Fruit fly (Drosophila melanogaster) whole organism, embryonic: Measurements from ENCODE around the gene CG14395.
A peak's percentile ranks its signal among the peaks of the same experiment; 100 is the strongest.

Experiments
- Aef1 ChIP-seq: fragments of 200-800 bp; sonication (Bioruptor generic); IDR thresholded peaks from 3 replicates; pipeline ENCODE4 v1.3.6; 2022; ENCODE audit warnings: missing biosample characterization, missing genetic modification characterization
- BtbVII ChIP-seq: fragments of 200-800 bp; sonication (Bioruptor generic); optimal IDR thresholded peaks from 3 replicates; lab custom pipeline; 2017; ENCODE audit warnings: missing biosample characterization, mild to moderate bottlenecking, missing genetic modification characterization
- CG11696 ChIP-seq: fragments of 200-800 bp; sonication (Bioruptor generic); IDR thresholded peaks from 2 replicates; pipeline ENCODE4 v1.3.6; 2022; ENCODE audit warnings: missing biosample characterization, missing genetic modification characterization
- CG12155 ChIP-seq: fragments of 200-800 bp; sonication (Bioruptor generic); optimal IDR thresholded peaks from 3 replicates; lab custom pipeline; 2016; ENCODE audit warnings: missing biosample characterization, missing genetic modification characterization
- CG12391 ChIP-seq: fragments of 200-800 bp; sonication (Bioruptor generic); optimal IDR thresholded peaks from 3 replicates; lab custom pipeline; 2018; ENCODE audit warnings: missing biosample characterization, mild to moderate bottlenecking, missing genetic modification characterization, moderate library complexity
- CG13775 ChIP-seq: fragments of 200-800 bp; sonication (Bioruptor generic); optimal IDR thresholded peaks from 3 replicates; lab custom pipeline; 2017; ENCODE audit warnings: missing biosample characterization, mild to moderate bottlenecking, missing genetic modification characterization
- CG17359 ChIP-seq: fragments of 200-800 bp; sonication (Bioruptor generic); optimal IDR thresholded peaks from 3 replicates; lab custom pipeline; 2018; ENCODE audit warnings: missing biosample characterization, mild to moderate bottlenecking, missing genetic modification characterization, moderate library complexity
- CG17829 ChIP-seq: fragments of 200-800 bp; optimal IDR thresholded peaks from 2 replicates; lab custom pipeline; 2019; ENCODE audit warnings: missing biosample characterization, mild to moderate bottlenecking, missing genetic modification characterization, moderate library complexity
- CG18011 ChIP-seq: fragments of 200-800 bp; sonication (Bioruptor generic); optimal IDR thresholded peaks from 2 replicates; lab custom pipeline; 2017; ENCODE audit warnings: missing biosample characterization, missing genetic modification characterization, mild to moderate bottlenecking, moderate library complexity, missing genotype
- CG30020 ChIP-seq: fragments of 200-800 bp; optimal IDR thresholded peaks from 2 replicates; lab custom pipeline; 2019; ENCODE audit warnings: missing biosample characterization, mild to moderate bottlenecking, missing genetic modification characterization, moderate library complexity
- CG33557 ChIP-seq: fragments of 200-800 bp; sonication (Bioruptor generic); optimal IDR thresholded peaks from 2 replicates; lab custom pipeline; 2019; ENCODE audit warnings: missing biosample characterization, mild to moderate bottlenecking, missing genetic modification characterization, moderate library complexity
- CG3726 ChIP-seq: fragments of 200-800 bp; sonication (Bioruptor generic); IDR thresholded peaks from 3 replicates; pipeline ENCODE4, ENCODE4 v1.3.6; 2022; ENCODE audit warnings: missing biosample characterization, missing genetic modification characterization
- CG42726 ChIP-seq: fragments of 200-800 bp; sonication (Bioruptor generic); IDR thresholded peaks from 2 replicates; pipeline ENCODE4 v1.3.6; 2022; ENCODE audit warnings: missing biosample characterization, missing genetic modification characterization; ENCODE audit not compliant: partially characterized antibody
- CG4707 ChIP-seq: fragments of 200-800 bp; sonication (Bioruptor generic); optimal IDR thresholded peaks from 2 replicates; lab custom pipeline; 2018; ENCODE audit warnings: missing biosample characterization, mild to moderate bottlenecking, missing genetic modification characterization, moderate library complexity
- CG5245 ChIP-seq: fragments of 200-800 bp; sonication (Bioruptor generic); optimal IDR thresholded peaks from 3 replicates; lab custom pipeline; 2016; ENCODE audit warnings: missing biosample characterization, missing genetic modification characterization
- CG6654 ChIP-seq: fragments of 200-800 bp; sonication (Bioruptor generic); optimal IDR thresholded peaks from 2 replicates; lab custom pipeline; 2017; ENCODE audit warnings: missing biosample characterization, mild to moderate bottlenecking, missing genetic modification characterization
- CG6683 ChIP-seq: fragments of 200-800 bp; sonication (Bioruptor generic); optimal IDR thresholded peaks from 2 replicates; lab custom pipeline; 2017; ENCODE audit warnings: missing biosample characterization, mild to moderate bottlenecking, missing genetic modification characterization, missing genetic modification reagents
- CG6689 ChIP-seq: fragments of 200-800 bp; sonication (Bioruptor generic); IDR thresholded peaks from 2 replicates; pipeline ENCODE4 v1.3.6; 2022; ENCODE audit warnings: missing biosample characterization, missing genetic modification characterization
- CG7556 ChIP-seq: fragments of 200-800 bp; sonication (Bioruptor generic); optimal IDR thresholded peaks from 2 replicates; lab custom pipeline; 2017; ENCODE audit warnings: missing biosample characterization, mild to moderate bottlenecking, missing genetic modification characterization
- CG7839 ChIP-seq: fragments of 200-800 bp; sonication (Bioruptor generic); optimal IDR thresholded peaks from 3 replicates; lab custom pipeline; 2018; ENCODE audit warnings: missing biosample characterization, mild to moderate bottlenecking, missing genetic modification characterization, moderate library complexity
- CG8944 ChIP-seq: fragments of 200-800 bp; sonication (Bioruptor generic); optimal IDR thresholded peaks from 3 replicates; lab custom pipeline; 2016; ENCODE audit warnings: missing biosample characterization, missing genetic modification characterization
- CG9437 ChIP-seq: fragments of 200-800 bp; sonication (Bioruptor generic); optimal IDR thresholded peaks from 2 replicates; lab custom pipeline; 2018; ENCODE audit warnings: missing biosample characterization, mild to moderate bottlenecking, missing genetic modification characterization
- CG9876 ChIP-seq: fragments of 200-800 bp; sonication (Bioruptor generic); optimal IDR thresholded peaks from 2 replicates; lab custom pipeline; 2016; ENCODE audit warnings: missing biosample characterization, missing genetic modification characterization
- CHES-1-like ChIP-seq: fragments of 200-800 bp; sonication (Bioruptor generic); optimal IDR thresholded peaks from 2 replicates; lab custom pipeline; 2016; ENCODE audit warnings: missing biosample characterization, missing genetic modification characterization
- Chrac-16 ChIP-seq: fragments of 200-800 bp; sonication (Bioruptor generic); optimal IDR thresholded peaks from 3 replicates; lab custom pipeline; 2016; ENCODE audit warnings: missing biosample characterization, missing genetic modification characterization
- CkIIα-i1 ChIP-seq: fragments of 200-800 bp; sonication (Bioruptor generic); IDR thresholded peaks from 2 replicates; pipeline ENCODE4 v1.3.6; 2022; ENCODE audit warnings: missing biosample characterization, missing genetic modification characterization
- D19A ChIP-seq: fragments of 200-800 bp; optimal IDR thresholded peaks from 3 replicates; lab custom pipeline; 2019; ENCODE audit warnings: missing biosample characterization, mild to moderate bottlenecking, missing genetic modification characterization, moderate library complexity
- E2f2 ChIP-seq: fragments of 200-800 bp; sonication (Bioruptor generic); IDR thresholded peaks from 2 replicates; pipeline ENCODE4 v1.3.6; 2022; ENCODE audit warnings: missing biosample characterization, missing genetic modification characterization
- Fer2 ChIP-seq: fragments of 200-800 bp; sonication (Bioruptor generic); optimal IDR thresholded peaks from 2 replicates; lab custom pipeline; 2018; ENCODE audit warnings: missing biosample characterization, mild to moderate bottlenecking, missing genetic modification characterization, moderate library complexity
- Hey ChIP-seq: fragments of 200-800 bp; sonication (Bioruptor generic); optimal IDR thresholded peaks from 3 replicates; lab custom pipeline; 2018; ENCODE audit warnings: missing biosample characterization, mild to moderate bottlenecking, missing genetic modification characterization
- HmgZ ChIP-seq: fragments of 200-800 bp; sonication (Bioruptor generic); optimal IDR thresholded peaks from 2 replicates; lab custom pipeline; 2018; ENCODE audit warnings: missing biosample characterization, mild to moderate bottlenecking, missing genetic modification characterization
- Hmr ChIP-seq: fragments of 200-800 bp; sonication (Bioruptor generic); optimal IDR thresholded peaks from 3 replicates; lab custom pipeline; 2017; ENCODE audit warnings: mild to moderate bottlenecking, missing biosample characterization, missing genetic modification reagents, missing genetic modification characterization
- Hsf ChIP-seq: fragments of 200-800 bp; sonication (Bioruptor generic); optimal IDR thresholded peaks from 3 replicates; lab custom pipeline; 2016; ENCODE audit warnings: missing biosample characterization, missing genetic modification characterization
- Lim3 ChIP-seq: fragments of 200-800 bp; sonication (Bioruptor generic); IDR thresholded peaks from 2 replicates; pipeline ENCODE4 v1.3.6; 2022; ENCODE audit warnings: missing biosample characterization, missing genetic modification characterization
- Med ChIP-seq: fragments of 200-800 bp; sonication (Bioruptor generic); peaks from one replicate; lab custom pipeline; 2016; ENCODE audit warnings: missing biosample characterization, missing genetic modification characterization, mild to moderate bottlenecking, inconsistent platforms, moderate library complexity
- YL-1 ChIP-seq: fragments of 200-800 bp; sonication (Bioruptor generic); optimal IDR thresholded peaks from 3 replicates; lab custom pipeline; 2017; ENCODE audit warnings: missing biosample characterization, mild to moderate bottlenecking, missing genetic modification characterization
- bab2 ChIP-seq: fragments of 200-800 bp; sonication (Bioruptor generic); optimal IDR thresholded peaks from 2 replicates; lab custom pipeline; 2016; ENCODE audit warnings: missing biosample characterization, missing genetic modification characterization
- caup ChIP-seq: fragments of 200-800 bp; sonication (Bioruptor generic); optimal IDR thresholded peaks from 3 replicates; lab custom pipeline; 2017; ENCODE audit warnings: missing biosample characterization, mild to moderate bottlenecking, missing genetic modification characterization, moderate library complexity; ENCODE audit not compliant: severe bottlenecking
- crc ChIP-seq: fragments of 200-800 bp; sonication (Bioruptor generic); optimal IDR thresholded peaks from 2 replicates; lab custom pipeline; 2016; ENCODE audit warnings: missing biosample characterization, missing genetic modification characterization
- crol ChIP-seq: fragments of 200-800 bp; sonication (Bioruptor generic); IDR thresholded peaks from 2 replicates; pipeline ENCODE4 v1.3.6; 2022; ENCODE audit warnings: missing biosample characterization, missing genetic modification characterization
- grau ChIP-seq: fragments of 200-800 bp; optimal IDR thresholded peaks from 3 replicates; lab custom pipeline; 2019; ENCODE audit warnings: missing biosample characterization, mild to moderate bottlenecking, missing genetic modification characterization, moderate library complexity
- ham ChIP-seq: fragments of 200-800 bp; sonication (Bioruptor generic); IDR thresholded peaks from 2 replicates; pipeline ENCODE4 v1.3.6; 2022; ENCODE audit warnings: missing biosample characterization, missing genetic modification characterization
- jumu ChIP-seq: fragments of 200-800 bp; sonication (Bioruptor generic); optimal IDR thresholded peaks from 3 replicates; lab custom pipeline; 2016; ENCODE audit warnings: missing biosample characterization, missing genetic modification characterization
- klu ChIP-seq: fragments of 200-800 bp; sonication (Bioruptor generic); IDR thresholded peaks from 2 replicates; pipeline ENCODE4 v1.3.6; 2022; ENCODE audit warnings: missing biosample characterization, missing genetic modification characterization
- lilli ChIP-seq: fragments of 200-800 bp; sonication (Bioruptor generic); optimal IDR thresholded peaks from 3 replicates; lab custom pipeline; 2016; ENCODE audit warnings: missing biosample characterization, missing genetic modification characterization
- nom ChIP-seq: fragments of 200-800 bp; sonication (Bioruptor generic); optimal IDR thresholded peaks from 2 replicates; lab custom pipeline; 2017; ENCODE audit warnings: missing biosample characterization, missing genetic modification characterization, mild to moderate bottlenecking, moderate library complexity, missing genetic modification reagents
- repo ChIP-seq: fragments of 200-800 bp; sonication (Bioruptor generic); optimal IDR thresholded peaks from 2 replicates; lab custom pipeline; 2016; ENCODE audit warnings: missing biosample characterization, missing genetic modification characterization
- sim ChIP-seq: fragments of 200-800 bp; sonication (Bioruptor generic); IDR thresholded peaks from 2 replicates; pipeline ENCODE4 v1.3.6; 2022; ENCODE audit warnings: missing biosample characterization, missing genetic modification characterization
- tll ChIP-seq, 2 experiments: fragments of 200-800 bp in 1 of 2; fragments of >200 bp in 1 of 2; sonication (Bioruptor generic) in 1 of 2; optimal IDR thresholded peaks; 2 replicates each; lab custom pipeline; 2017 to 2019; ENCODE audit warnings: missing biosample characterization in 2 of 2, missing genetic modification characterization in 2 of 2, mild to moderate bottlenecking in 1 of 2, moderate library complexity in 1 of 2
- toy ChIP-seq: fragments of 200-800 bp; sonication (Bioruptor generic); IDR thresholded peaks from 2 replicates; pipeline ENCODE4 v1.3.6; 2022; ENCODE audit warnings: missing biosample characterization, missing genetic modification characterization
- unc-4 ChIP-seq: fragments of 200-800 bp; sonication (Bioruptor generic); IDR thresholded peaks from 2 replicates; pipeline ENCODE4 v1.3.6; 2022; ENCODE audit warnings: missing biosample characterization, missing genetic modification characterization; ENCODE audit not compliant: partially characterized antibody

The CG14395 gene

dm6 chr3R:12697571-12698039 is 35.0 kb downstream of the CG14395 start (continued):
- no peak for TF ChIP-seq repo (GFP tag; lab: Kevin White, UChicago)
- no peak for TF ChIP-seq sim
- TF ChIP-seq CG5245 (GFP tag; lab: Kevin White, UChicago) = no peak
- TF ChIP-seq CG12391 (tag; lab: Kevin White, UChicago) = peak; percentile 42
- peak; percentile 83 for TF ChIP-seq Med (GFP tag; lab: Kevin White, UChicago)
- TF ChIP-seq grau (tag; lab: Kevin White, UChicago) = peak; percentile 21
- TF ChIP-seq CG7839 = no peak
- TF ChIP-seq jumu = no peak
- peak; percentile 95 for TF ChIP-seq E2f2
- TF ChIP-seq Lim3 (GFP tag; lab: Robert Waterston, UW) = no peak
- TF ChIP-seq toy = no peak
- TF ChIP-seq nom (GFP tag; lab: Kevin White, UChicago) = peak; percentile 40
- TF ChIP-seq CG13775 (GFP tag; lab: Kevin White, UChicago) = peak; percentile 10
- peak; percentile 58 for TF ChIP-seq YL-1
- TF ChIP-seq Fer2 (tag; lab: Kevin White, UChicago) = no peak
- TF ChIP-seq crol (GFP tag; lab: Robert Waterston, UW) = no peak
- TF ChIP-seq CG4707 (GFP tag; lab: Kevin White, UChicago) = no peak
- no peak for TF ChIP-seq CG6689 (GFP tag; lab: Robert Waterston, UW)
- TF ChIP-seq ham (GFP tag; lab: Robert Waterston, UW) = no peak
- no peak for TF ChIP-seq Hsf
- TF ChIP-seq HmgZ = peak; percentile 45
- TF ChIP-seq CG9876 (GFP tag; lab: Kevin White, UChicago) = no peak
- TF ChIP-seq Aef1 (GFP tag; lab: Robert Waterston, UW) = no peak
- TF ChIP-seq BtbVII (GFP tag; lab: Kevin White, UChicago) = peak; percentile 16
- no peak for TF ChIP-seq CG33557 (GFP tag; lab: Kevin White, UChicago)
- TF ChIP-seq CG8944 (GFP tag; lab: Kevin White, UChicago) = no peak
- TF ChIP-seq CG11696 (GFP tag; lab: Robert Waterston, UW) = no peak
- no peak for TF ChIP-seq crc
- TF ChIP-seq bab2 (GFP tag; lab: Kevin White, UChicago) = no peak
- TF ChIP-seq CG3726 (GFP tag; lab: Robert Waterston, UW) = no peak
- TF ChIP-seq CkIIα-i1 (GFP tag; lab: Robert Waterston, UW) = no peak
- TF ChIP-seq CG12155 = peak; percentile 19
- TF ChIP-seq CG6683 (GFP tag; lab: Kevin White, UChicago) = no peak
- peak; percentile 6 for TF ChIP-seq Hmr
- no peak for TF ChIP-seq CG6654 (GFP tag; lab: Kevin White, UChicago)
- TF ChIP-seq Chrac-16 = no peak
- TF ChIP-seq caup (GFP tag; lab: Kevin White, UChicago) = peak; percentile 41
- no peak for TF ChIP-seq Hey (tag; lab: Kevin White, UChicago)
- TF ChIP-seq tll (GFP tag; optimal IDR thresholded peaks at IDR 0.05; lab: Kevin White, UChicago) = peak in 1 of 2 experiments; percentile 2
- no peak for TF ChIP-seq CG18011 (GFP tag; lab: Kevin White, UChicago)
- no peak for TF ChIP-seq CG9437 (GFP tag; lab: Kevin White, UChicago)
- no peak for TF ChIP-seq CHES-1-like (GFP tag; lab: Kevin White, UChicago)
- peak; percentile 48 for TF ChIP-seq CG30020 (tag; lab: Kevin White, UChicago)
- peak; percentile 28 for TF ChIP-seq CG17829 (tag; lab: Kevin White, UChicago)
- no peak for TF ChIP-seq D19A (tag; lab: Kevin White, UChicago)
- TF ChIP-seq lilli (GFP tag; lab: Kevin White, UChicago) = peak; percentile 19
- no peak for TF ChIP-seq klu (GFP tag; lab: Robert Waterston, UW)
- no peak; the same call in 1 of the 2 replicates for TF ChIP-seq CG42726
- peak; percentile 70 for TF ChIP-seq unc-4 (GFP tag; lab: Robert Waterston, UW)
- no peak for TF ChIP-seq CG7556 (GFP tag; lab: Kevin White, UChicago)
- no peak for TF ChIP-seq CG17359 (tag; lab: Kevin White, UChicago)
